Worm (Caenorhabditis elegans): ENCODE measurements around the gene vars-1.

Gene vars-1

DNA sequence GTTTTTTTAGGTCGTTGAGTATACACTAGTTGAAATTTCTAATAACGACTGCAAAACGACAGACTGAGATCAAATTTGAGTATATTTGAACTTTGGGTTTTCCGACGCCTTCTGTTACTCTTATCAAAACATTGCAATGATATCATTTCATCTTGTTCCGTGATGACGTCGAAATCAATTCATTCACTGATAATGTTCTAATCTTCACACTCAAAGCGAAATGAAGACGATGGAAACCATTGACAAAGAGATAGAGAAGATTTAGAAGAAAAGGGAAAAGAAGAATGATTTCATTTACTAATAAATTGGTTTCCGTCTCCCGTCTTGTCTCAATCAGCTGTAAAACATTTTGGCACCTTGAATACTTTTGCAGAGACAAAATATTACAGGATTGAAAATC lies 42.0 kb downstream of the vars-1 start:
- TF ChIP-seq nhr-21 (tag; optimal IDR thresholded peaks at IDR 0.05) (peak; percentile 48), fos-1 (tag; optimal IDR thresholded peaks at IDR 0.05) (peak; percentile 30), nhr-6 (tag; optimal IDR thresholded peaks at IDR 0.05) (no peak), crh-2 (tag; optimal IDR thresholded peaks at IDR 0.05) (no peak), blmp-1 (tag; optimal IDR thresholded peaks at IDR 0.05; ENCODE audit: insufficient read depth) (peak; percentile 71), sma-3 (GFP tag; optimal IDR thresholded peaks at IDR 0.05) (peak; percentile 14), sma-9 (GFP tag; optimal IDR thresholded peaks at IDR 0.05) (peak; percentile 85), sma-9 (tag; optimal IDR thresholded peaks at IDR 0.05) (no peak)

DNA sequence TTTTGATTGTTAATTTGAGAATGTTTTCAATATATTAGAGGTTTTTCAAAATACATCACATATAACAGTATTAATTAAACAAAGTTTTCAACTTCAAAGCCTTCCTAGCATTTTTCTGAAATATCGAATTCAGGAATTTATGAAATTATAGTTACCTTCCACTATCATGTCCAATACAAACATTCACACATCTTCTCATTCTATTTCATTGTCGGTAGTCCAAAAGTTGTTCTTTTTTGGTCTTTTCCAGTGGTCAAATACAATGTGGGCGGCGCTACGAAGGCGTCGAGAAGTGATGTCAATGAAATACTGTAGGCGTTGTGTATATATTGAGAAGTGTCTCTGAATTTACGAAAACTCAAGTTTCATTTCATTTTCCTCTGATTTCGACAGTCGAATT lies 44.5 kb downstream of the vars-1 start, which contains the start of gene catp-3:
Gene catp-3, plus strand, starts transcription at position 301 of the 400 bp plus-strand sequence.
- no peak for TF ChIP-seq F13H6.1 (tag; optimal IDR thresholded peaks at IDR 0.05)
- TF ChIP-seq ztf-11 (tag; optimal IDR thresholded peaks at IDR 0.05) = no peak
- TF ChIP-seq nhr-129 (tag; optimal IDR thresholded peaks at IDR 0.05) = no peak
- no peak for TF ChIP-seq sma-9 (GFP tag; optimal IDR thresholded peaks at IDR 0.05)
- TF ChIP-seq sma-9 (tag; optimal IDR thresholded peaks at IDR 0.05) = no peak
- no peak for TF ChIP-seq mdl-1 (tag; optimal IDR thresholded peaks at IDR 0.05)
- TF ChIP-seq ceh-16 (tag; optimal IDR thresholded peaks at IDR 0.05) = no peak
- TF ChIP-seq mbf-1 (tag; optimal IDR thresholded peaks at IDR 0.05) = no peak
- TF ChIP-seq peb-1 (tag; optimal IDR thresholded peaks at IDR 0.05) = no peak
- TF ChIP-seq fos-1 (tag; optimal IDR thresholded peaks at IDR 0.05) = no peak

DNA sequence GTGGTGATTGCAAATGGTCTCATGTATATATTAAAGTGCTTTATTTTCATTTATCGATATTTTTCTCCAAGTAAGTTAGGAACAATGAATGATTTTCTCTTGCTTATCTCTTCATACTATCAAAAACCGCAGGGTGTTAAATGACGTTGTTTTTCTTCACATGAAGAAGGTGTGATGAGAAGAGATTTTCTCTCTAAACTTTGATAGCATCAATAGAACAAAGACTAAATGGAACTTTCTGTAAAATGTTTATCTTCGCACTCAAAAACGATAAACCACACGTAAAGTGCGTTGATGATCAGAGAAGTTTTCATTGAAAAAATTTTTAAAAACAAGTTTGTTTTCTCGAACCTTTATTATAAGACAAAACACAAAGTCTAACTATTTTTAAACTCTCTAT lies 48.6 kb downstream of the vars-1 start:
- TF ChIP-seq zag-1 (tag; optimal IDR thresholded peaks at IDR 0.05) (no peak), egl-27 (tag; optimal IDR thresholded peaks at IDR 0.05) (peak; percentile 17), unc-39 (tag; optimal IDR thresholded peaks at IDR 0.05) (no peak), sma-3 (GFP tag; optimal IDR thresholded peaks at IDR 0.05) (peak; percentile 5), nhr-237 (tag; optimal IDR thresholded peaks at IDR 0.05) (no peak), blmp-1 (tag; optimal IDR thresholded peaks at IDR 0.05; ENCODE audit: insufficient read depth) (peak; percentile 51), nhr-11 (tag; optimal IDR thresholded peaks at IDR 0.05) (no peak), snpc-4 (tag; optimal IDR thresholded peaks at IDR 0.05) (no peak), sma-9 (GFP tag; optimal IDR thresholded peaks at IDR 0.05) (peak; percentile 77), sma-9 (tag; optimal IDR thresholded peaks at IDR 0.05) (no peak), nhr-25 (tag; optimal IDR thresholded peaks at IDR 0.05) (peak; percentile 71)

DNA sequence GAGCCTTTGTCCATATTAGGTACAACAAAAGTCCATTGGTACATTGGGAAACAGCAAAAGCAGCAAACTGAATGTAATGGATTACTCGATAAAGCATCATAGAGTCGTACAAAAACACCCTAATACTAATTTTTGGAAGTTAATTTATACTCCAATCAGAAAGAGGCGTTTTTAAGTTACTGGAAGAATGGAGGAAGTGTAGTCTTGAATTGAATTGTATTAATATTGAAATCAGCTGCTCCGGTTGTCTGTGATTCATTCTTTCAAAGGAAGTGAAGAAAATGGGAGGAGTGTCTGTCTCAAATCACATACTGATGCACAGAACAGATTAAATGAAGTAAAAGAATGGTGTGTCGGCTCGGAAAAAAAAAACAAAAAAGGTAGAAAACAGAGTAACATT lies 50.4 kb downstream of the vars-1 start, which contains the start of gene str-131:
Gene str-131, minus strand, starts transcription at position 101 of the 400 bp plus-strand sequence.
- TF ChIP-seq ztf-4 (tag; optimal IDR thresholded peaks at IDR 0.05) (no peak), nhr-11 (tag; optimal IDR thresholded peaks at IDR 0.05) (no peak), mbf-1 (tag; optimal IDR thresholded peaks at IDR 0.05) (no peak), C34F6.9 (tag; optimal IDR thresholded peaks at IDR 0.05) (no peak), Y55F3AM.14 (GFP tag; optimal IDR thresholded peaks at IDR 0.05) (no peak), crh-2 (tag; optimal IDR thresholded peaks at IDR 0.05) (no peak), nhr-23 (tag; optimal IDR thresholded peaks at IDR 0.05) (no peak), lin-13 (GFP tag; optimal IDR thresholded peaks at IDR 0.05) (no peak), ztf-11 (tag; optimal IDR thresholded peaks at IDR 0.05) (no peak), nhr-25 (tag; optimal IDR thresholded peaks at IDR 0.05) (no peak), R02D3.7 (tag; optimal IDR thresholded peaks at IDR 0.05) (no peak)

Measured in whole organism, L2 larva.